Worm (Caenorhabditis elegans) whole organism, late embryonic: Measurements from ENCODE around the gene T26A8.3.

Experiments used
- F13H6.1 ChIP-seq: sonication (generic microtip); optimal IDR thresholded peaks from 2 replicates; lab custom pipeline; 2016; ENCODE audit warnings: missing genetic modification characterization, missing compliant biosample characterization
- K09A11.1 ChIP-seq: sonication (generic microtip); optimal IDR thresholded peaks from 2 replicates; lab custom pipeline; 2017; ENCODE audit warnings: antibody characterized with exemption, mild to moderate bottlenecking, missing genetic modification characterization, missing compliant biosample characterization; ENCODE audit not compliant: insufficient read depth
- Y22D7AL.16 ChIP-seq: sonication (generic microtip); optimal IDR thresholded peaks from 2 replicates; lab custom pipeline; 2016; ENCODE audit warnings: missing genetic modification characterization, missing compliant biosample characterization
- ama-1 ChIP-seq: fragments of 150-350 bp; optimal IDR thresholded peaks from 2 replicates; lab custom pipeline; 2014
- ceh-45 ChIP-seq: fragments of 200-800 bp; sonication (Bioruptor generic); IDR thresholded peaks from 2 replicates; pipeline ENCODE4 v1.3.6; 2022; ENCODE audit warnings: missing genetic modification reagents, missing genetic modification characterization, missing compliant biosample characterization
- elt-2 ChIP-seq: sonication (generic microtip); optimal IDR thresholded peaks from 2 replicates; lab custom pipeline; 2016; ENCODE audit warnings: missing genetic modification reagents, missing genetic modification characterization, missing compliant biosample characterization
- eyg-1 ChIP-seq: sonication (generic microtip); optimal IDR thresholded peaks from 2 replicates; lab custom pipeline; 2016; ENCODE audit warnings: missing genotype, missing genetic modification characterization, missing compliant biosample characterization
- fkh-10 ChIP-seq: fragments of 150-350 bp; optimal IDR thresholded peaks from 2 replicates; lab custom pipeline; 2014; ENCODE audit warnings: missing biosample characterization, missing genetic modification reagents, missing genetic modification characterization
- nfya-1 ChIP-seq: sonication (generic microtip); optimal IDR thresholded peaks from 2 replicates; lab custom pipeline; 2017; ENCODE audit warnings: missing genetic modification characterization, mild to moderate bottlenecking, missing compliant biosample characterization, antibody characterized with exemption, moderate library complexity
- npax-4 ChIP-seq: sonication (generic microtip); optimal IDR thresholded peaks from 2 replicates; lab custom pipeline; 2016; ENCODE audit warnings: missing genetic modification characterization, missing compliant biosample characterization
- pha-4 ChIP-seq: fragments of 150-350 bp; optimal IDR thresholded peaks from 2 replicates; lab custom pipeline; 2018; ENCODE audit warnings: missing biosample characterization, missing genetic modification reagents, missing genetic modification characterization
- syd-9 ChIP-seq: sonication (generic microtip); optimal IDR thresholded peaks from 2 replicates; lab custom pipeline; 2016; ENCODE audit warnings: mild to moderate bottlenecking, missing genetic modification characterization, moderate library complexity, missing compliant biosample characterization
- tbx-2 ChIP-seq: sonication (generic microtip); optimal IDR thresholded peaks from 2 replicates; lab custom pipeline; 2016; ENCODE audit warnings: missing genetic modification characterization, missing compliant biosample characterization
- unc-55 ChIP-seq: sonication (generic microtip); optimal IDR thresholded peaks from 2 replicates; lab custom pipeline; 2017; ENCODE audit warnings: missing biosample characterization, missing genetic modification reagents, missing genetic modification characterization

DNA sequence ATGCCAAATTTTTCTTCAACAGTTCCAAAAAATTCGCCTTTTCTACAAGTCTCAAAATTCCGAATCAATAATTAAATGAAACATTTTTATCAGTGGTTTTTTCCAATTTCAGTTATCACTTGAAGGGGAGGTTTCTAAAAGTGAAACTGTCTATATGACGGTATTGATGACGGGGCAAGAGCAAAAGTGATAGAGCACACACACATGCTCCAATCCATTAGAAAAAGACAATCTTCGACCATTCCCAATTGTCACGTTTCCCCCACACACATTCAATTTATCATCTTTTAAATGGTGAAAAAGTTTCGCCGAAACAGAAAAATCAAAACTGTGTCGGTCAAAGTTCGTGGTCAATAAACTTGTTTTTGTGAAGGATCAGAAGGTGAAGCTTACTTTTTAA is 26.7 kb upstream of the T26A8.3 start:
- TF ChIP-seq ceh-45 (GFP tag; lab: Robert Waterston, UW) = no peak
- TF ChIP-seq tbx-2 = no peak
- no peak for TF ChIP-seq K09A11.1 (tag; lab: Kevin White, UChicago)
- no peak for TF ChIP-seq pha-4 (tag; lab: Kevin White, UChicago)
- no peak for TF ChIP-seq npax-4
- TF ChIP-seq Y22D7AL.16 (tag; lab: Kevin White, UChicago) = no peak
- no peak for TF ChIP-seq ama-1 (lab: Kevin White, UChicago)
- TF ChIP-seq eyg-1 (tag; lab: Kevin White, UChicago) = no peak
- TF ChIP-seq syd-9 (tag; lab: Kevin White, UChicago) = no peak
- no peak for TF ChIP-seq nfya-1 (tag; lab: Kevin White, UChicago)
- no peak for TF ChIP-seq elt-2 (tag; lab: Kevin White, UChicago)
- TF ChIP-seq F13H6.1 (tag; lab: Kevin White, UChicago) = no peak
- no peak for TF ChIP-seq unc-55 (GFP tag; lab: Kevin White, UChicago)
- no peak for TF ChIP-seq fkh-10 (GFP tag; lab: Kevin White, UChicago)
